Fruit fly (Drosophila melanogaster) Kc167 (cell line): ENCODE results near the gene CG32572.

Experiments
- Myc ChIP-seq: fragments of >200 bp; optimal IDR thresholded peaks from 2 replicates; lab custom pipeline; 2017; ENCODE audit warnings: missing external identifiers
- Sin3A ChIP-seq: fragments of >200 bp; optimal IDR thresholded peaks from 2 replicates; lab custom pipeline; 2018; ENCODE audit warnings: missing external identifiers
- h ChIP-seq: fragments of >200 bp; optimal IDR thresholded peaks from 3 replicates; lab custom pipeline; 2018; ENCODE audit warnings: missing external identifiers
- insv ChIP-seq: fragments of >200 bp; optimal IDR thresholded peaks from 3 replicates; lab custom pipeline; 2018; ENCODE audit warnings: missing external identifiers
- psq ChIP-seq: fragments of >200 bp; optimal IDR thresholded peaks from 2 replicates; lab custom pipeline; 2017; ENCODE audit warnings: missing external identifiers
- ttk ChIP-seq: sonication (Bioruptor generic); optimal IDR thresholded peaks from 2 replicates; lab custom pipeline; 2017; ENCODE audit warnings: missing external identifiers

The CG32572 gene

DNA sequence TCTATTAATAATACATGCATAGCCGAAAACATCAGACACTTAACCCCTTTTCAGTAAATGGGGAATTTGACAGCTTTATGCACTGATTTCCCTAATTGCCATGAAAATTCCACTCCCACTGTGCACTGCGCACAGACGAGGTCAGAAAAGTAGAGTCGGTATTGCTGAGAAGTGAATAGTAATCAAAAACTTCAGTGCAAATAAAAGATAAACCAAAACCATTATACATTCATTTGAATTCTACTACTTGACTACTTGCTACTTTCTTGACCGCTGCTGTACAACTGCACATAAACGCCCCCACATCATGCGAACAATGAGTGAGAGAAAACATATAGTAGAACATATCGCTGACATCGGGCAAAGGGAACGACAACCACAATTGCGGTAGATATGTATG is 29.5 kb upstream of the CG32572 start:
- TF ChIP-seq h (lab: Kevin White, UChicago) = no peak
- no peak for TF ChIP-seq Myc (lab: Kevin White, UChicago)
- no peak for TF ChIP-seq Sin3A
- TF ChIP-seq ttk (lab: Kevin White, UChicago) = no peak
- no peak for TF ChIP-seq insv (lab: Kevin White, UChicago)
- TF ChIP-seq psq (lab: Kevin White, UChicago) = no peak

DNA sequence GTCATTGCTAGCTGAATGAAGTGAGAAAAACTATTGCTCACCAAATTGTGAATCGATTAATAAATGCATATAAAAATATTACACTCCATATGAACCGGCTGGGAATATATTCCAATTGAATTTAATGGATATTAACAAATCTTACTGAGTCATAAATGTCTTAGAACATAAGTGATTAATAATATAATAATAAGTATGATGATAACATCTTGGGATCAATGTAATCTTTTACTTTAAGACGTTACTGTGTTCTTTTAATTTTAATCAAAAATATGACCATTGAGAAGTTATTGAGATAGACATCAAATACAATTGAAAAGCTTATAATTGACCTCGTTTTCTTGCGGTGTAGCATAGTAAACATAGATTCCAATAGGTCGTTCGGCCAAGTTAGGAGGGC is 28.7 kb upstream of the CG32572 start:
- TF ChIP-seq ttk (lab: Kevin White, UChicago) = no peak
- TF ChIP-seq Sin3A = no peak
- no peak for TF ChIP-seq Myc (lab: Kevin White, UChicago)
- no peak for TF ChIP-seq psq (lab: Kevin White, UChicago)
- no peak for TF ChIP-seq insv (lab: Kevin White, UChicago)
- no peak for TF ChIP-seq h (lab: Kevin White, UChicago)

- TF ChIP-seq ttk (lab: Kevin White, UChicago) (no peak), psq (lab: Kevin White, UChicago) (no peak), h (lab: Kevin White, UChicago) (no peak), Sin3A (no peak)
These were observed 27.1 kb upstream of the CG32572 start for dm6 chrX:16693805-16694387.

- TF ChIP-seq ttk (lab: Kevin White, UChicago) = no peak
- TF ChIP-seq h (lab: Kevin White, UChicago) = no peak
- TF ChIP-seq Sin3A = no peak
- TF ChIP-seq Myc (lab: Kevin White, UChicago) = no peak
- TF ChIP-seq insv (lab: Kevin White, UChicago) = no peak
- no peak for TF ChIP-seq psq (lab: Kevin White, UChicago)
These were observed 26.5 kb upstream of the CG32572 start for dm6 chrX:16694477-16694876.

DNA sequence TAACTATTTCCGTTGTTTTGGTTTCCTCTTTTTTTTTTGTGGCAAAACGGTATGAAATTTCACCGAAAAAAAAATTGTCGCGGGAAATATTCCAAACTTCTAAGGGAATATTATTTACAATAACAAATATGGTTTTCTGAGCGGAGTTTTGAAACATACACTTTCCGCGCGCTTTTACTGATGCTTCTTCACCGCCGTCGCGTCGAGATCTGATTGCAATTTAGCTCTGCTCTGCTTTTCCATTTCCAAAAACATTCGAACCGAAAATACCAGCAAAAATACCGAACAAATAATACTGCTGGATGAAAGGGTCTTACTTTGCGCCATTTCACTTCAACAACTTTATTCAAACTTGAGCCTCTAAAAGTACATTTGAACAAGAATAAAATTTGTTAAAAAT is 26.0 kb upstream of the CG32572 start, which contains the start of gene Septin4:
Gene Septin4 (minus strand): TSS at position 215 of the 400 bp plus-strand sequence.
- no peak for TF ChIP-seq h (lab: Kevin White, UChicago)

dm6 chrX:16695658-16696181 is 25.3 kb upstream of the CG32572 start, which contains the start of gene CG4678:
TSS of gene CG4678 (plus strand) at chrX:16696131.
- TF ChIP-seq Myc (lab: Kevin White, UChicago) (no peak), insv (lab: Kevin White, UChicago) (no peak), ttk (lab: Kevin White, UChicago) (no peak)

dm6 chrX:16696614-16697519 is 24.1 kb upstream of the CG32572 start:
- no peak for TF ChIP-seq insv (lab: Kevin White, UChicago)
- TF ChIP-seq psq (lab: Kevin White, UChicago) = no peak
- no peak for TF ChIP-seq Myc (lab: Kevin White, UChicago)
- TF ChIP-seq Sin3A = no peak
- no peak for TF ChIP-seq ttk (lab: Kevin White, UChicago)
- no peak for TF ChIP-seq h (lab: Kevin White, UChicago)

dm6 chrX:16697882-16698571 is 23.0 kb upstream of the CG32572 start:
- TF ChIP-seq psq (lab: Kevin White, UChicago) = no peak

DNA sequence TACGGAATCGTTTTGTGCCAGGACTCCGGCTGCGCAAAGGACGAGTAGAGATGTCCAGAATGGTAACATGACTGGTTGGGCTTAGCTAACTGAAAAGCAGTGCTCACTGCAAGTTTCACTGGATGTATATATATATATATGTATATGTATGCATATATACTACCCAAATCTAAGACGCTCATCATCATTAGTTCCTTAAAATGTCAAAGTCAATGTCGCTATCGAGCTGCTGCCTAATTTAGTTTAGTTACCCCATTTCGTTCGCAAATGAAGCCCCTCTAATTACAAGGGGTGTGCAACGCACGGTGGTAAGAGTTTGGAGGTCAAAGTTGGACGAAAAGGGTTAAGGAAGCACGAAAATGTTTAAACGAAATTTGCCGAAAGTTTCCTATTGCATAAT is 20.9 kb upstream of the CG32572 start, which contains the start of gene CG9676:
Gene CG9676 (minus strand): TSS at position 101 of the 400 bp plus-strand sequence.
- TF ChIP-seq Sin3A (no peak), psq (lab: Kevin White, UChicago) (no peak), ttk (lab: Kevin White, UChicago) (no peak), h (lab: Kevin White, UChicago) (no peak)

DNA sequence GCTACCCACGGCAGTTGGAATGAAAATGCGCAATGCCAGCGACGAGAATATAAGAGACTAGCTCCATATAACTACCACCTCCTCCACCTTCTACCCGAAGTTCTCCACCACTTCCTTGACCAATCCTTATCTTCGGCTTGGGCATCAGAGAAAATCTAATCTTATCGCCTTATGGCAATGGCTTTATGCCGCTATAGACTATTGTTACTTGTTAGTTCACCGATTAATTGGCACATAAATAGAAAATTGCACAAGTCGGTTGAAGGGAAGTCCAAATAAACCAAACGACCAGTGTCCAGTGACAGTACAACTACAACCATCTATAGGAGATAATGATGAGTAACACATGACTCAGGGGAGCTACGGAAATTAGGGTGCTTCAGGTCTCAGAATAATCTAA is 19.0 kb upstream of the CG32572 start, which contains the start of gene sphe:
Gene sphe (minus strand): TSS at position 32 of the 400 bp plus-strand sequence.
- TF ChIP-seq h (lab: Kevin White, UChicago) = no peak
- no peak for TF ChIP-seq psq (lab: Kevin White, UChicago)
- no peak for TF ChIP-seq ttk (lab: Kevin White, UChicago)

DNA sequence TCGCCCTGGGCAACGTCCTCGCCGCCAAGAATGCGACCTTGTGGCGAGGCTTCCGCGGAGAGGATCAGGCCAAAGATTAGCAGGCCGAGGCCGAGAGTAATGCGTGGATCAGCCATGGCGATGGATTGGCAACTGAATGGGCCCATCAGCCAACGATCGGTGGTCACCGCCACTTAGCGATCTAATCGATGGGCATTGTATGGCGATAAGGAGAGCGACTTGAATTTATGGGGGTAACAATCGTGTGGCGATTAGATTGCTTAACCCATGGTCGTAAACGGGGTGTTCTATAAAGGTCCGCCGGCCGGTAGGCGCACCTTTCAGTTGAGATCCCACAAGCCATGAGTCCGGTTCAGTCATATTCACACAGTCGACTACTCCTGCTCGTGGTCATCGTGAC is 17.2 kb upstream of the CG32572 start, which contains the start of the genes CG9673 and CG4653:
Gene CG9673 (minus strand): TSS at position 138 of the 400 bp plus-strand sequence.
Gene CG4653 (plus strand): TSS at position 335 of the 400 bp plus-strand sequence.
- TF ChIP-seq Sin3A (no peak), psq (lab: Kevin White, UChicago) (no peak), ttk (lab: Kevin White, UChicago) (no peak), h (lab: Kevin White, UChicago) (no peak), Myc (lab: Kevin White, UChicago) (no peak), insv (lab: Kevin White, UChicago) (no peak)

dm6 chrX:16706774-16707173 is 14.2 kb upstream of the CG32572 start, which contains the start of gene CG9672:
TSS of gene CG9672 (minus strand) at chrX:16706874.
- TF ChIP-seq psq (lab: Kevin White, UChicago) (no peak), h (lab: Kevin White, UChicago) (no peak), Sin3A (no peak), Myc (lab: Kevin White, UChicago) (no peak), ttk (lab: Kevin White, UChicago) (no peak), insv (lab: Kevin White, UChicago) (no peak)
